Worm (Caenorhabditis elegans) whole organism, L1 larva: ENCODE data around the gene C13B4.1.

Experiments used
- aha-1 ChIP-seq: fragments of 150-350 bp; optimal IDR thresholded peaks from 2 replicates; lab custom pipeline; 2014; ENCODE audit warnings: missing biosample characterization, missing genetic modification characterization
- ama-1 ChIP-seq: fragments of 150-350 bp; optimal IDR thresholded peaks from 2 replicates; lab custom pipeline; 2014
- dsc-1 ChIP-seq: sonication (generic microtip); optimal IDR thresholded peaks from 2 replicates; lab custom pipeline; 2016; ENCODE audit warnings: mild to moderate bottlenecking, missing genetic modification characterization, missing compliant biosample characterization
- nhr-237 ChIP-seq: fragments of 150-350 bp; optimal IDR thresholded peaks from 2 replicates; lab custom pipeline; 2014; ENCODE audit warnings: missing biosample characterization, missing genetic modification characterization
- nhr-71 ChIP-seq: sonication (generic microtip); optimal IDR thresholded peaks from 2 replicates; lab custom pipeline; 2016; ENCODE audit warnings: mild to moderate bottlenecking, missing genetic modification characterization, moderate library complexity, missing compliant biosample characterization
- pag-3 ChIP-seq: sonication (generic microtip); optimal IDR thresholded peaks from 2 replicates; lab custom pipeline; 2017; ENCODE audit warnings: missing genetic modification characterization, mild to moderate bottlenecking, missing compliant biosample characterization, antibody characterized with exemption, borderline replicate concordance; ENCODE audit not compliant: insufficient read depth
- pqm-1 ChIP-seq: sonication (generic microtip); optimal IDR thresholded peaks from 3 replicates; lab custom pipeline; 2017; ENCODE audit warnings: missing biosample characterization, missing genetic modification characterization
- unc-62 ChIP-seq: fragments of 150-350 bp; optimal IDR thresholded peaks from 2 replicates; lab custom pipeline; 2014; ENCODE audit warnings: missing biosample characterization, missing genetic modification reagents, missing genetic modification characterization
- ztf-11 ChIP-seq, 2 experiments: sonication (generic microtip); optimal IDR thresholded peaks; 2 replicates each; lab custom pipeline; 2016 to 2017; ENCODE audit warnings: missing genetic modification characterization in 2 of 2, missing biosample characterization in 1 of 2, missing compliant biosample characterization in 1 of 2

ce11 chrII:14488661-14489060 lies 9.2 kb upstream of the C13B4.1 start, which contains the start of gene usp-14:
- TF ChIP-seq pag-3 (tag; lab: Kevin White, UChicago) (no peak), unc-62 (GFP tag; lab: Kevin White, UChicago) (no peak), dsc-1 (tag; lab: Kevin White, UChicago) (peak; percentile 40), aha-1 (tag; lab: Kevin White, UChicago) (no peak), pqm-1 (tag; lab: Kevin White, UChicago) (no peak), nhr-237 (tag; lab: Kevin White, UChicago) (no peak), nhr-71 (tag; lab: Kevin White, UChicago) (peak; percentile 74), ama-1 (lab: Kevin White, UChicago) (no peak), ztf-11 (tag; optimal IDR thresholded peaks at IDR 0.05; lab: Kevin White, UChicago) (no peak)
